Worm (Caenorhabditis elegans) whole organism, L2 larva: ENCODE measurements around the gene C15B12.4.

Source experiments
- R02D3.7 ChIP-seq: fragments of 150-350 bp; optimal IDR thresholded peaks from 2 replicates; lab custom pipeline; 2014; ENCODE audit warnings: missing biosample characterization, missing genetic modification characterization
- alr-1 ChIP-seq: fragments of 150-350 bp; optimal IDR thresholded peaks from 2 replicates; lab custom pipeline; 2014; ENCODE audit warnings: missing biosample characterization, missing genetic modification characterization
- nhr-12 ChIP-seq: fragments of 150-350 bp; optimal IDR thresholded peaks from 2 replicates; lab custom pipeline; 2014; ENCODE audit warnings: missing biosample characterization, missing genetic modification characterization
- nhr-237 ChIP-seq: fragments of 150-350 bp; optimal IDR thresholded peaks from 2 replicates; lab custom pipeline; 2014; ENCODE audit warnings: missing biosample characterization, missing genetic modification characterization
- nhr-6 ChIP-seq: fragments of 150-350 bp; optimal IDR thresholded peaks from 2 replicates; lab custom pipeline; 2014; ENCODE audit warnings: missing biosample characterization, missing genetic modification characterization
- nhr-77 ChIP-seq: fragments of 150-350 bp; optimal IDR thresholded peaks from 2 replicates; lab custom pipeline; 2014; ENCODE audit warnings: missing biosample characterization, missing genetic modification characterization
- skn-1 ChIP-seq: sonication (generic microtip); optimal IDR thresholded peaks from 2 replicates; lab custom pipeline; 2017; ENCODE audit warnings: missing biosample characterization, missing genetic modification characterization
- snpc-4 ChIP-seq: fragments of 150-350 bp; optimal IDR thresholded peaks from 2 replicates; lab custom pipeline; 2014; ENCODE audit warnings: missing biosample characterization, missing genetic modification characterization
- unc-62 ChIP-seq: fragments of 150-350 bp; optimal IDR thresholded peaks from 2 replicates; lab custom pipeline; 2014; ENCODE audit warnings: missing biosample characterization, missing genetic modification reagents, missing genetic modification characterization

ce11 chrX:6468499-6468898 is 5.0 kb downstream of the C15B12.4 start, which contains the start of gene C15B12.9:
- TF ChIP-seq R02D3.7 (no peak), nhr-12 (tag; lab: Kevin White, UChicago) (no peak), snpc-4 (tag; lab: Kevin White, UChicago) (no peak), nhr-77 (tag; lab: Kevin White, UChicago) (no peak), nhr-237 (tag; lab: Kevin White, UChicago) (no peak), nhr-6 (no peak), alr-1 (tag; lab: Kevin White, UChicago) (no peak), skn-1 (tag; lab: Kevin White, UChicago) (no peak), unc-62 (no peak)
